Fruit fly (Drosophila melanogaster): ENCODE measurements around the gene Ibf2.

The Ibf2 gene

DNA sequence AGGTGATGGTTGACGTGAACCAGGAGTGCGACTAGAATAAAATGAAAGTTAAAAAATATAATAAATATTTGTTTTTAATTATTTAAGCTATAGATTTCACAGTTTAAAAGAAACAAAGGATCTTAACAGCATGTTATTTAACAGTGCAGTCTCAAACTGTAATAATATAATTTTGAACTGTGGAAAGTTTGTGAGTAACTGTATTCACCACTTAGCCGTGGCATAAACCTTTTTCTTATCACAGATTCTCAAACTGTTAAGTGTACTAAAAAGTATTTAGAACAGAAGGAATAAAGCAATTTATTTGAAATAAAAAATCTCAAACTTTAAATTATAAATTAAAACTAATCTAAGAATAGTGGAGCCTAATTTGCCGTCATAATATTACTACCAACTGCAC, 44.1 kb downstream of the Ibf2 start (continued):
- peak; percentile 29 for TF ChIP-seq Ssrp (tag; optimal IDR thresholded peaks at IDR 0.05)
- peak; percentile 47 for TF ChIP-seq CTCF (GFP tag; optimal IDR thresholded peaks at IDR 0.05)
- peak; percentile 49 for TF ChIP-seq abd-A (tag; optimal IDR thresholded peaks at IDR 0.05)
- TF ChIP-seq CG7839 (tag; optimal IDR thresholded peaks at IDR 0.05): peak; percentile 6
- peak; percentile 12 for TF ChIP-seq grau (tag; optimal IDR thresholded peaks at IDR 0.05)
- TF ChIP-seq PHDP (tag; optimal IDR thresholded peaks at IDR 0.05): peak; percentile 1
- peak; percentile 25 for TF ChIP-seq zen (tag; optimal IDR thresholded peaks at IDR 0.05)
- TF ChIP-seq CG15601 (tag; optimal IDR thresholded peaks at IDR 0.05): no peak
- TF ChIP-seq Bteb2 (GFP tag; optimal IDR thresholded peaks at IDR 0.05): no peak
- peak; percentile 15 for TF ChIP-seq trem (tag; optimal IDR thresholded peaks at IDR 0.05)
- TF ChIP-seq CG17829 (tag; optimal IDR thresholded peaks at IDR 0.05): peak; percentile 16
- peak; percentile 44; the same call in 2 of the 3 replicates for TF ChIP-seq CG16813 (GFP tag; IDR thresholded peaks at IDR 0.05; ENCODE audit: partially characterized antibody)
- no peak for TF ChIP-seq slbo (GFP tag; IDR thresholded peaks at IDR 0.05)
- peak; percentile 97 for TF ChIP-seq Tbp (GFP tag; optimal IDR thresholded peaks at IDR 0.05)
- peak; percentile 52; the same call in 1 of the 2 replicates for TF ChIP-seq amos (GFP tag; IDR thresholded peaks at IDR 0.05; ENCODE audit: partially characterized antibody)

DNA sequence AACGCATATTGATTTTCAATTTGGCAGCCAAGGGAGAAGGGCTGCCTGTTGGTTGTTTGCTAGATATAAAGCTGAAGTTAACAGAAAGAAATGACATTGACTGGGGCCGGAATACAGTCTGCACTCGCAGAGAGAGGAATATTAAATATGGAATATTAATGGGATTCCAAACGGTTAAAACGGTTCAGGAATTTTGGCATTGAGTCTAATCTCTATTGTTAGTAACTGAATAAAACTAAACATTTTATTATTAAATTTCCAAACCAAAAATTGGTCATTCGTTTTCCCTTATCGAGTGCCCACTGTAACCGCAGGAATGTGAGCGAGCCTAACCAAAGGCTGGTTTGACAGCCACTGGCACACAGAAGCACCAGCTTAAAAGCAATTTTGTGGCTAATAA, 45.3 kb downstream of the Ibf2 start:
- TF ChIP-seq dysf (GFP tag; IDR thresholded peaks at IDR 0.05): 0 out of 3 replicates have a peak, but pooled peaks have one; percentile 28
- no peak for TF ChIP-seq pb (GFP tag; optimal IDR thresholded peaks at IDR 0.05)
- TF ChIP-seq phol (tag; optimal IDR thresholded peaks at IDR 0.05): peak; percentile 3
- peak; percentile 19 for TF ChIP-seq CG1603 (tag; optimal IDR thresholded peaks at IDR 0.05)
- TF ChIP-seq Opbp (GFP tag; IDR thresholded peaks at IDR 0.05; ENCODE audit: partially characterized antibody): no peak
- peak; percentile 73 for TF ChIP-seq grau (tag; optimal IDR thresholded peaks at IDR 0.05)
- TF ChIP-seq slbo (GFP tag; IDR thresholded peaks at IDR 0.05): 0 out of 2 replicates have a peak, but pooled peaks have one; percentile 23
- TF ChIP-seq CG7839 (tag; optimal IDR thresholded peaks at IDR 0.05): peak; percentile 3
- TF ChIP-seq CG11247 (GFP tag; IDR thresholded peaks at IDR 0.05): no peak
- peak; percentile 71 for TF ChIP-seq CG6654 (GFP tag; optimal IDR thresholded peaks at IDR 0.05)
- peak; percentile 53 for TF ChIP-seq row (GFP tag; IDR thresholded peaks at IDR 0.05)
- TF ChIP-seq ara (GFP tag; IDR thresholded peaks at IDR 0.05): peak; percentile 37; the same call in 1 of the 2 replicates
- TF ChIP-seq twi (tag; optimal IDR thresholded peaks at IDR 0.05): no peak
- TF ChIP-seq CG31224 (GFP tag; IDR thresholded peaks at IDR 0.05): no peak
- peak; percentile 23 for TF ChIP-seq gem (tag; optimal IDR thresholded peaks at IDR 0.05)
- no peak for TF ChIP-seq CG13624 (GFP tag; optimal IDR thresholded peaks at IDR 0.05)
- peak; percentile 31 for TF ChIP-seq CG11504 (tag; optimal IDR thresholded peaks at IDR 0.05)
- peak; percentile 5 for TF ChIP-seq dmrt11E (tag; optimal IDR thresholded peaks at IDR 0.05)
- TF ChIP-seq CG13424 (tag; optimal IDR thresholded peaks at IDR 0.05): peak; percentile 1
- TF ChIP-seq Xrp1 (GFP tag; IDR thresholded peaks at IDR 0.05): peak; percentile 35; the same call in 1 of the 2 replicates
- no peak for TF ChIP-seq Dek (tag; optimal IDR thresholded peaks at IDR 0.05)
- TF ChIP-seq CG11723 (GFP tag; optimal IDR thresholded peaks at IDR 0.05): no peak
- no peak for TF ChIP-seq sqz (GFP tag; optimal IDR thresholded peaks at IDR 0.05)
- TF ChIP-seq Fer1 (GFP tag; optimal IDR thresholded peaks at IDR 0.05): no peak
- peak; percentile 83 for TF ChIP-seq sens (GFP tag)
- no peak for TF ChIP-seq CG1529 (GFP tag; optimal IDR thresholded peaks at IDR 0.05)
- TF ChIP-seq salm (tag; optimal IDR thresholded peaks at IDR 0.05): no peak
- peak in 1 of 2 experiments; percentile 14 for TF ChIP-seq Hr51 (GFP tag; optimal IDR thresholded peaks at IDR 0.05)

Measured in whole organism, embryonic.